Worm (Caenorhabditis elegans) whole organism, L4 larva: ENCODE measurements around the gene gtf-2F1.

Experiments used
- ZK546.5 ChIP-seq, 2 experiments: sonication (generic microtip); optimal IDR thresholded peaks; 2 replicates each; lab custom pipeline; 2017; ENCODE audit warnings: missing biosample characterization in 2 of 2, missing genetic modification characterization in 2 of 2
- aha-1 ChIP-seq: fragments of 150-350 bp; peaks from one replicate; lab custom pipeline; 2014; ENCODE audit warnings: missing biosample characterization, missing genetic modification characterization
- ceh-82 ChIP-seq: sonication (generic microtip); optimal IDR thresholded peaks from 2 replicates; lab custom pipeline; 2017; ENCODE audit warnings: missing biosample characterization, missing genetic modification characterization
- hmg-1.1 ChIP-seq: fragments of 200-800 bp; sonication (Bioruptor generic); IDR thresholded peaks from 2 replicates; pipeline ENCODE4 v1.3.6; 2022; ENCODE audit warnings: missing genetic modification reagents, missing genetic modification characterization, missing compliant biosample characterization
- lin-13 ChIP-seq: fragments of 150-350 bp; optimal IDR thresholded peaks from 2 replicates; lab custom pipeline; 2014; ENCODE audit warnings: missing biosample characterization, missing genetic modification reagents, missing genetic modification characterization
- nhr-10 ChIP-seq: fragments of 150-350 bp; optimal IDR thresholded peaks from 2 replicates; lab custom pipeline; 2014; ENCODE audit warnings: missing biosample characterization, missing genetic modification characterization
- nhr-25 ChIP-seq: sonication (generic microtip); optimal IDR thresholded peaks from 2 replicates; lab custom pipeline; 2017; ENCODE audit warnings: missing genetic modification characterization, mild to moderate bottlenecking, missing compliant biosample characterization, antibody characterized with exemption, moderate library complexity, borderline replicate concordance; ENCODE audit not compliant: insufficient read depth
- pha-4 ChIP-seq, 2 experiments: fragments of 150-350 bp in 1 of 2; fragments of 200-800 bp in 1 of 2; sonication (Bioruptor generic) in 1 of 2; IDR thresholded peaks in 1 of 2; optimal IDR thresholded peaks in 1 of 2; 2 replicates each; pipeline versions ENCODE4 v1.3.6 to Lab custom; 2014 to 2022; ENCODE audit warnings: missing genetic modification characterization in 2 of 2, missing genetic modification reagents in 2 of 2, missing biosample characterization in 1 of 2, missing compliant biosample characterization in 1 of 2
- zip-2 ChIP-seq: fragments of 150-350 bp; optimal IDR thresholded peaks from 2 replicates; lab custom pipeline; 2014; ENCODE audit warnings: missing biosample characterization, missing genetic modification characterization

DNA sequence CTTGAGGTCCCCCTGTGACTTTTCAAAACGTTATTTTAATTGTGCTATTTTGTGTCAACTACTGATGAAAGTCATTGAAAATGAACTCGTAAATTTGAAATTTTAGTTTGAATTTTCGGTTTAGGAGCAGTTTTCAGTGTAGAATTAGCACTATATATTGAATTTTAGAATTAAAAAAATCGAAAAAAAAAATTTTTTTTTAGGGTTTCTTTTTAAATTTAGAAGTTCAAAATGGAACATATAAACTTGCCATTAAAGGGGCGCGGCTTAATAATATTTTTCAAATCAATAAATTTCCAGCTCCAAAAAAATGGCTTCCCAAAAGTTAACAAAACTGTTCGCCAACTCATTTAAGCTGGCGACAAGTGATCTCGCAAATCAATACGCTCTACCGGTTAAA, 49.5 kb downstream of the gtf-2F1 start, which contains the start of gene H20J04.9:
- TF ChIP-seq nhr-25 (tag; lab: Kevin White, UChicago) (no peak), ZK546.5 (tag; optimal IDR thresholded peaks at IDR 0.05; lab: Kevin White, UChicago) (no peak), nhr-10 (tag; lab: Kevin White, UChicago) (no peak), lin-13 (GFP tag; lab: Kevin White, UChicago) (no peak), ceh-82 (no peak), hmg-1.1 (GFP tag; lab: Robert Waterston, UW) (no peak), pha-4 (GFP tag; IDR thresholded peaks at IDR 0.05; lab: Robert Waterston, UW) (no peak), pha-4 (tag; optimal IDR thresholded peaks at IDR 0.05; lab: Kevin White, UChicago) (no peak), zip-2 (tag; lab: Kevin White, UChicago) (no peak), aha-1 (tag; lab: Kevin White, UChicago) (no peak)
